Fruit fly (Drosophila melanogaster) whole organism, adult: ENCODE results near the gene CG4332.

Experiments used
- CG11617 ChIP-seq: fragments of 200-800 bp; sonication (Bioruptor generic); optimal IDR thresholded peaks from 2 replicates; lab custom pipeline; 2017; ENCODE audit warnings: mild to moderate bottlenecking, missing biosample characterization, missing genetic modification reagents, missing genetic modification characterization
- CG12768 ChIP-seq: fragments of 200-800 bp; sonication (Bioruptor generic); optimal IDR thresholded peaks from 2 replicates; lab custom pipeline; 2017; ENCODE audit warnings: missing biosample characterization, missing genetic modification characterization, mild to moderate bottlenecking, moderate library complexity, missing genetic modification reagents
- CG14711 ChIP-seq: fragments of 200-800 bp; sonication (Bioruptor generic); optimal IDR thresholded peaks from 2 replicates; lab custom pipeline; 2018; ENCODE audit warnings: missing biosample characterization, mild to moderate bottlenecking, missing genetic modification characterization, moderate library complexity
- CG33017 ChIP-seq: fragments of 200-800 bp; sonication (Bioruptor generic); optimal IDR thresholded peaks from 2 replicates; lab custom pipeline; 2018; ENCODE audit warnings: missing biosample characterization, mild to moderate bottlenecking, missing genetic modification characterization, moderate library complexity
- CG5204 ChIP-seq: fragments of 200-800 bp; sonication (Bioruptor generic); optimal IDR thresholded peaks from 2 replicates; lab custom pipeline; 2016; ENCODE audit warnings: missing biosample characterization, missing genetic modification characterization
- Clk ChIP-seq: fragments of 200-800 bp; sonication (Bioruptor generic); optimal IDR thresholded peaks from 2 replicates; lab custom pipeline; 2017; ENCODE audit warnings: missing biosample characterization, missing genetic modification characterization
- ovo ChIP-seq: fragments of 200-800 bp; sonication (Bioruptor generic); optimal IDR thresholded peaks from 2 replicates; lab custom pipeline; 2016; ENCODE audit warnings: missing biosample characterization, missing genetic modification characterization
- toe ChIP-seq: fragments of 200-800 bp; sonication (Bioruptor generic); optimal IDR thresholded peaks from 2 replicates; lab custom pipeline; 2016; ENCODE audit warnings: missing biosample characterization, missing genetic modification characterization

- no peak for TF ChIP-seq CG14711 (tag; lab: Kevin White, UChicago)
- no peak for TF ChIP-seq CG33017 (tag; lab: Kevin White, UChicago)
- no peak for TF ChIP-seq CG11617 (GFP tag; lab: Kevin White, UChicago)
- no peak for TF ChIP-seq CG5204 (GFP tag; lab: Kevin White, UChicago)
- no peak for TF ChIP-seq toe (GFP tag; lab: Kevin White, UChicago)
- TF ChIP-seq ovo (GFP tag; lab: Kevin White, UChicago): no peak
- TF ChIP-seq Clk (GFP tag; lab: Kevin White, UChicago): no peak
- TF ChIP-seq CG12768: no peak
Observed at dm6 chrX:13192239-13192638, 37.4 kb downstream of the CG4332 start.
